Worm (Caenorhabditis elegans) whole organism, L4 larva: ENCODE results near the gene Y57G11B.2.

Source experiments
- ZK546.5 ChIP-seq, 2 experiments: sonication (generic microtip); optimal IDR thresholded peaks; 2 replicates each; lab custom pipeline; 2017; ENCODE audit warnings: missing biosample characterization in 2 of 2, missing genetic modification characterization in 2 of 2
- nhr-77 ChIP-seq: fragments of 150-350 bp; optimal IDR thresholded peaks from 2 replicates; lab custom pipeline; 2014; ENCODE audit warnings: missing biosample characterization, missing genetic modification characterization
- unc-62 ChIP-seq, 3 experiments: fragments of 150-350 bp in 1 of 3; sonication (generic microtip); optimal IDR thresholded peaks in 2 of 3; peaks in 1 of 3; 1 replicate in 1 of 3; 2 replicates in 2 of 3; lab custom pipeline; 2014 to 2017; ENCODE audit warnings: missing biosample characterization in 3 of 3, missing genetic modification characterization in 3 of 3, missing genetic modification reagents in 3 of 3, missing genotype in 1 of 3

DNA sequence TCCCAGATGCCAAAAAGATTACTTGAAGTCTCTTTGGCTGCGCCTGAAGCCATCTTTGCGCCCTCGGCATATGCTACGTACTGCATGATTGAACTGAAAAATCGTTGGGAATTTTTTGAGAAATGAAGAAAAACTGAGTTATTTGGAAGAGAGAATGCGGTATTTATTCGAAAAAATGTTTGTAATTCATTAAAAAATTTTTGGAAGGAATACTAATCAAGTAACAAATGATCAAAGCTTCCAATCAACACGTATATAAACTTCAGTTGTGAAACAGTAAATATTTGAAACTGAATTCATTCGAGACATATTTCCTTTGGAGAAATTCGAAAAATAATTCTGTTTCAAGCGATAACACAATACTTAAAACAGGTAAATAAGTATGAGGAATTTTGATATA, 22.6 kb upstream of the Y57G11B.2 start, which contains the start of gene pals-29:
- TF ChIP-seq unc-62 (GFP tag; optimal IDR thresholded peaks at IDR 0.05 in 1 of 2; lab: Kevin White, UChicago) (no peak), unc-62 (tag; optimal IDR thresholded peaks at IDR 0.05; lab: Kevin White, UChicago) (no peak), ZK546.5 (tag; optimal IDR thresholded peaks at IDR 0.05; lab: Kevin White, UChicago) (no peak), nhr-77 (tag; lab: Kevin White, UChicago) (no peak)
